Fruit fly (Drosophila melanogaster): ENCODE measurements around the gene RpL13A.

DNA sequence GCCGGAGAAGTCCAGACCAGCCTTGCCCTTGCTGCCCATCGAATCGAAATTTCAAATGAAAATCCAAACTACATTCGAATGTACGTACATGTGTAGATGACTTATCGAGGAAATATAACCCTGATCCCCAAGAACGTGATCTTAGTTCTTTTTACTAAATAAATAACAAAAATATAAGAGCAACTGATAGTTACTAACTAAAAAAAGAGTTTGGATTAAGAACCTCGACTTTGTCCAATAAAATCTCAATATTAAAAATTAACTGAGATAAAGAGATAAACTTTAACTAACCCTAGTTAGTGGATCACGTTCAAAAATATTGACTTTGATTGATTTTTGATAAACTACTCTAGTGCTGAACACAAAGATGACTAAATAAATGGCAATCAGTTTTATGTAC, 11.2 kb downstream of the RpL13A start, which contains the start of gene CG31546:
- TF ChIP-seq Sin3A (optimal IDR thresholded peaks at IDR 0.05) = no peak
- no peak for TF ChIP-seq psq (optimal IDR thresholded peaks at IDR 0.05)
- no peak for TF ChIP-seq Myc (optimal IDR thresholded peaks at IDR 0.05)
- TF ChIP-seq h (optimal IDR thresholded peaks at IDR 0.05) = no peak
- TF ChIP-seq ttk (optimal IDR thresholded peaks at IDR 0.05) = no peak
